Worm (Caenorhabditis elegans) whole organism, young adult: ENCODE data around the gene F44G4.5.

Experiments used
- C06A6.2 ChIP-seq: fragments of 200-800 bp; sonication (Bioruptor generic); conservative IDR thresholded peaks from 2 replicates; pipeline ENCODE4 v1.3.6; 2022; ENCODE audit warnings: missing genetic modification characterization, missing compliant biosample characterization
- ama-1 ChIP-seq, 3 experiments: fragments of 150-350 bp in 1 of 3; sonication (generic microtip) in 2 of 3; optimal IDR thresholded peaks; 2 replicates each; lab custom pipeline; 2014 to 2018; ENCODE audit warnings: missing biosample characterization in 2 of 3, missing genetic modification characterization in 2 of 3, missing genetic modification reagents in 2 of 3
- ccch-3 ChIP-seq: fragments of 200-800 bp; sonication (Bioruptor generic); optimal IDR thresholded peaks from 2 replicates; lab custom pipeline; 2018; ENCODE audit warnings: mild to moderate bottlenecking, missing genetic modification characterization, missing compliant biosample characterization
- cebp-2 ChIP-seq: fragments of 200-800 bp; sonication (Bioruptor generic); IDR thresholded peaks from 2 replicates; pipeline ENCODE4 v1.3.6; 2022; ENCODE audit warnings: missing genetic modification characterization, missing compliant biosample characterization
- ceh-79 ChIP-seq: sonication (generic microtip); optimal IDR thresholded peaks from 2 replicates; lab custom pipeline; 2017; ENCODE audit warnings: mild to moderate bottlenecking, missing genetic modification characterization, missing compliant biosample characterization
- dpff-1 ChIP-seq: sonication (generic microtip); optimal IDR thresholded peaks from 2 replicates; lab custom pipeline; 2017; ENCODE audit warnings: mild to moderate bottlenecking, missing genetic modification characterization, missing compliant biosample characterization
- hsf-1 ChIP-seq: fragments of 200-800 bp; sonication (Bioruptor generic); IDR thresholded peaks from 2 replicates; pipeline ENCODE4 v1.3.6; 2022; ENCODE audit warnings: missing genetic modification reagents, missing genetic modification characterization, missing compliant biosample characterization
- lsl-1 ChIP-seq: fragments of 200-800 bp; sonication (Bioruptor generic); optimal IDR thresholded peaks from 2 replicates; lab custom pipeline; 2018; ENCODE audit warnings: mild to moderate bottlenecking, missing genetic modification characterization, moderate library complexity, missing compliant biosample characterization
- sdz-38 ChIP-seq: sonication (generic microtip); optimal IDR thresholded peaks from 2 replicates; lab custom pipeline; 2016; ENCODE audit warnings: missing genotype, missing genetic modification characterization, missing compliant biosample characterization
- sea-2 ChIP-seq: fragments of 200-800 bp; sonication (Bioruptor generic); IDR thresholded peaks from 2 replicates; pipeline ENCODE4 v1.3.6; 2022; ENCODE audit warnings: missing genetic modification characterization, missing compliant biosample characterization
- snpc-4 ChIP-seq, 5 experiments: fragments of 150-350 bp in 1 of 5; sonication (generic microtip) in 4 of 5; optimal IDR thresholded peaks; 2 replicates each; lab custom pipeline; 2014 to 2018; ENCODE audit warnings: missing genetic modification characterization in 5 of 5, missing biosample characterization in 3 of 5, antibody characterized with exemption in 2 of 5, mild to moderate bottlenecking in 2 of 5, missing compliant biosample characterization in 2 of 5, missing genotype in 2 of 5, moderate library complexity in 2 of 5, missing genetic modification reagents in 1 of 5
- tlf-1 ChIP-seq: fragments of 200-800 bp; sonication (Bioruptor generic); optimal IDR thresholded peaks from 2 replicates; lab custom pipeline; 2018; ENCODE audit warnings: mild to moderate bottlenecking, missing genetic modification characterization, missing compliant biosample characterization
- unc-62 ChIP-seq: fragments of 150-350 bp; optimal IDR thresholded peaks from 2 replicates; lab custom pipeline; 2014; ENCODE audit warnings: missing biosample characterization, missing genetic modification reagents, missing genetic modification characterization
- ztf-18 ChIP-seq: sonication (generic microtip); optimal IDR thresholded peaks from 2 replicates; lab custom pipeline; 2016; ENCODE audit warnings: missing genotype, mild to moderate bottlenecking, missing genetic modification characterization, missing compliant biosample characterization

DNA sequence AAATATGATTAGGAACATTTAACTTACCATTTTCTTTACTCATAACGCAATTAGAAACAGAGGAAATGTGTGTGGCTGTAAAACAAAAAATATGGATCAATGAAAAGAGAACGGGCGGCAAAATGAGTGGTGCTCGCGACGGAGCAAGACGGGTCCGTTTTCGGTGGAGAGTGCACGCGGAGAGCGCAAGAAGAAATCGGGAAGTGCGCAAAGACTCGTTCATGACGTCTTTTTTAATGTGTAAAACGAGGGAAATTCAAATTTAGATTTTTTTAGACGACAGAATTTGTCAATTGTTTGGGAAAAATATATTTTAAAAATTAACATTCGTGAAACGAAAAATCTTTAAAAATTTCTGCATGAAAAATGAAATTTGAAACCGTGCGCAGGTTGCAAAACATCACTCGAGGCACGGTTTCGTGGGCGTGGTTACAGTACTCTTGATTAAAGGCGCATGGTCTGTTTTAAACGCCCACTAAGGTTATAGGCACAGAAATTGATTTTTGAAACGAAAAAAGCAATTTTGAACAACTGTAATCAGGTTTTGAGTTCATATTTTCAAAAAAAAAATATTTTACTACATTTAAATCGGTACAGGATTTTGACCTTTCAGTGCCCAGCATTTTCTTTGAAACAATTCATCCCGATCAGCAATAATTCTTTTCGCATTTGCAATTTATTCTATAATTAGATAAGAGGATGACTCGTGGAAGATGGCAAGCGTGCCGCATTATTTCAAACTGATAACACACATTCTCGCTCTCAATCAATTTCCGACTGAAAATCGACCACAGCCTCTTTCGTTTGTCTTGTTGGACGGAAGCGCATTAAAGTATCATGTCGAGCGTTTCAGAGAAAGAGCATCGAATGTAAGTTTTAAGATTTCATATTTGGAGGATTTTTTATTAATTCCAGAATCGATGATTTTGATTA, 30.7 kb downstream of the F44G4.5 start, which contains the start of the genes szy-20 and C18E9.5:
- TF ChIP-seq cebp-2: no peak
- TF ChIP-seq snpc-4 (GFP tag; optimal IDR thresholded peaks at IDR 0.05; lab: Kevin White, UChicago): no peak
- peak in 1 of 4 experiments; percentile 35 for TF ChIP-seq snpc-4 (tag; optimal IDR thresholded peaks at IDR 0.05; lab: Kevin White, UChicago)
- no peak for TF ChIP-seq unc-62 (GFP tag; lab: Kevin White, UChicago)
- TF ChIP-seq sdz-38 (tag; lab: Kevin White, UChicago): no peak
- TF ChIP-seq lsl-1: peak; percentile 96
- TF ChIP-seq ceh-79 (tag; lab: Kevin White, UChicago): no peak
- no peak for TF ChIP-seq tlf-1 (GFP tag; lab: Kevin White, UChicago)
- no peak for TF ChIP-seq sea-2 (GFP tag; lab: Robert Waterston, UW)
- TF ChIP-seq ccch-3 (GFP tag; lab: Kevin White, UChicago): no peak
- TF ChIP-seq dpff-1: no peak
- TF ChIP-seq C06A6.2: no peak
- no peak for TF ChIP-seq hsf-1 (GFP tag; lab: Robert Waterston, UW)
- no peak for TF ChIP-seq ama-1 (optimal IDR thresholded peaks at IDR 0.05; lab: Kevin White, UChicago)
- TF ChIP-seq ama-1 (GFP tag; optimal IDR thresholded peaks at IDR 0.05; lab: Kevin White, UChicago): no peak
- TF ChIP-seq ztf-18 (tag; lab: Kevin White, UChicago): peak; percentile 93
